Worm (Caenorhabditis elegans): ENCODE measurements around the gene K07E3.2.

- TF ChIP-seq nhr-19 (GFP tag; conservative IDR thresholded peaks at IDR 0.05) = no peak
- peak; percentile 2 for TF ChIP-seq jun-1 (tag; optimal IDR thresholded peaks at IDR 0.05)
- TF ChIP-seq C16A3.4 (tag; optimal IDR thresholded peaks at IDR 0.05) = no peak
- no peak for TF ChIP-seq nhr-237 (tag; optimal IDR thresholded peaks at IDR 0.05)
- TF ChIP-seq tbx-2 (tag; optimal IDR thresholded peaks at IDR 0.05) = no peak
- TF ChIP-seq lin-13 (GFP tag; optimal IDR thresholded peaks at IDR 0.05) = no peak
- TF ChIP-seq unc-98 (GFP tag; IDR thresholded peaks at IDR 0.05) = no peak
- no peak for TF ChIP-seq blmp-1 (tag; optimal IDR thresholded peaks at IDR 0.05)
- TF ChIP-seq fos-1 (tag; optimal IDR thresholded peaks at IDR 0.05) = no peak
Observed at ce11 chrX:8069293-8069692, 34.8 kb upstream of the K07E3.2 start, which contains the start of gene C18A11.1.

All from whole organism, L1 larva.